Fruit fly (Drosophila melanogaster): Measurements from ENCODE around the gene tara.

Gene tara

dm6 chr3R:16249829-16250814, 24.7 kb downstream of the tara start (continued):
- TF ChIP-seq dmrt11E (tag; optimal IDR thresholded peaks at IDR 0.05) (no peak), HmgD (GFP tag; optimal IDR thresholded peaks at IDR 0.05) (peak; percentile 19), sqz (GFP tag; optimal IDR thresholded peaks at IDR 0.05) (peak; percentile 96), Nf-YC (tag; optimal IDR thresholded peaks at IDR 0.05) (peak; percentile 67), CG10366 (GFP tag; IDR thresholded peaks at IDR 0.05) (no peak), CG7357 (GFP tag; IDR thresholded peaks at IDR 0.05) (no peak), az2 (GFP tag; optimal IDR thresholded peaks at IDR 0.05) (no peak), YL-1 (GFP tag; optimal IDR thresholded peaks at IDR 0.05) (no peak), CG12219 (GFP tag; optimal IDR thresholded peaks at IDR 0.05) (peak; percentile 6), CG9437 (GFP tag; optimal IDR thresholded peaks at IDR 0.05) (peak; percentile 45), zf30C (GFP tag; optimal IDR thresholded peaks at IDR 0.05) (peak; percentile 99), Optix (GFP tag; IDR thresholded peaks at IDR 0.05) (no peak), CG11504 (tag; optimal IDR thresholded peaks at IDR 0.05) (peak; percentile 88), sr (GFP tag; IDR thresholded peaks at IDR 0.05) (no peak), Six4 (GFP tag; optimal IDR thresholded peaks at IDR 0.05) (no peak), Nf-YB (GFP tag; optimal IDR thresholded peaks at IDR 0.05) (peak; percentile 50), repo (GFP tag; optimal IDR thresholded peaks at IDR 0.05) (no peak), CG11560 (tag; IDR thresholded peaks at IDR 0.05) (no peak), CG31441 (GFP tag; IDR thresholded peaks at IDR 0.05) (no peak), Kr (GFP tag; optimal IDR thresholded peaks at IDR 0.05) (peak; percentile 68), Bgb (GFP tag; IDR thresholded peaks at IDR 0.05; ENCODE audit: partially characterized antibody) (no peak), zfh1 (GFP tag; IDR thresholded peaks at IDR 0.05) (no peak), ac (GFP tag; optimal IDR thresholded peaks at IDR 0.05) (no peak), Antp (GFP tag; optimal IDR thresholded peaks at IDR 0.05) (peak; percentile 51), CG4328 (GFP tag; optimal IDR thresholded peaks at IDR 0.05) (peak; percentile 49), ci (GFP tag; IDR thresholded peaks at IDR 0.05) (no peak), hb (GFP tag; IDR thresholded peaks at IDR 0.05; ENCODE audit: partially characterized antibody) (no peak), lab (GFP tag; optimal IDR thresholded peaks at IDR 0.05) (peak; percentile 58), so (GFP tag; IDR thresholded peaks at IDR 0.05) (no peak), fd3F (GFP tag; optimal IDR thresholded peaks at IDR 0.05) (peak; percentile 30), ttk (GFP tag; IDR thresholded peaks at IDR 0.05) (no peak), CG15011 (GFP tag; optimal IDR thresholded peaks at IDR 0.05) (no peak), usp (GFP tag; optimal IDR thresholded peaks at IDR 0.05) (no peak), gsb (GFP tag; IDR thresholded peaks at IDR 0.05) (no peak), CG1602 (GFP tag; optimal IDR thresholded peaks at IDR 0.05) (no peak), gro (GFP tag; optimal IDR thresholded peaks at IDR 0.05) (peak; percentile 22), CG17829 (tag; optimal IDR thresholded peaks at IDR 0.05) (peak; percentile 52), emc (GFP tag; optimal IDR thresholded peaks at IDR 0.05) (no peak), E2f1 (GFP tag; IDR thresholded peaks at IDR 0.05) (no peak), maf-S (GFP tag; optimal IDR thresholded peaks at IDR 0.05) (peak; percentile 37), Ptx1 (GFP tag; IDR thresholded peaks at IDR 0.05) (no peak), inv (GFP tag; IDR thresholded peaks at IDR 0.05; ENCODE audit: partially characterized antibody) (no peak), Dfd (GFP tag; optimal IDR thresholded peaks at IDR 0.05) (no peak), bcd (GFP tag; optimal IDR thresholded peaks at IDR 0.05) (no peak), tll (GFP tag; optimal IDR thresholded peaks at IDR 0.05) (no peak), CG10431 (GFP tag; optimal IDR thresholded peaks at IDR 0.05) (peak; percentile 55), CG12155 (GFP tag; optimal IDR thresholded peaks at IDR 0.05) (peak; percentile 80), crc (GFP tag; optimal IDR thresholded peaks at IDR 0.05) (no peak), sima (GFP tag; optimal IDR thresholded peaks at IDR 0.05) (no peak), CG1529 (GFP tag; optimal IDR thresholded peaks at IDR 0.05) (no peak)
